Worm (Caenorhabditis elegans): ENCODE data around the gene usp-46.

Gene usp-46

ce11 chrIII:9817087-9817612, 40.7 kb downstream of the usp-46 start, which contains the start of gene cnx-1 (continued):
- TF ChIP-seq ceh-34 (tag; optimal IDR thresholded peaks at IDR 0.05) (peak; percentile 29), ceh-19 (GFP tag; optimal IDR thresholded peaks at IDR 0.05) (no peak), unc-55 (GFP tag; optimal IDR thresholded peaks at IDR 0.05) (no peak), ceh-2 (tag; optimal IDR thresholded peaks at IDR 0.05) (no peak), mec-3 (tag; optimal IDR thresholded peaks at IDR 0.05; ENCODE audit: borderline replicate concordance) (no peak), eyg-1 (tag; optimal IDR thresholded peaks at IDR 0.05) (no peak), pha-4 (tag; optimal IDR thresholded peaks at IDR 0.05) (no peak), pag-3 (tag; optimal IDR thresholded peaks at IDR 0.05; ENCODE audit: borderline replicate concordance) (no peak), lin-11 (tag; optimal IDR thresholded peaks at IDR 0.05) (no peak), unc-42 (tag; optimal IDR thresholded peaks at IDR 0.05) (peak; percentile 28), C08G9.2 (tag; optimal IDR thresholded peaks at IDR 0.05) (peak; percentile 12), unc-3 (GFP tag; conservative IDR thresholded peaks at IDR 0.05) (no peak), unc-3 (tag; optimal IDR thresholded peaks at IDR 0.05) (no peak), nhr-232 (tag; optimal IDR thresholded peaks at IDR 0.05) (no peak), hlh-6 (tag; optimal IDR thresholded peaks at IDR 0.05) (no peak), madf-2 (tag; optimal IDR thresholded peaks at IDR 0.05) (peak; percentile 11), pros-1 (tag; optimal IDR thresholded peaks at IDR 0.05) (peak; percentile 30), dmd-4 (tag; optimal IDR thresholded peaks at IDR 0.05; ENCODE audit: borderline replicate concordance) (no peak), pha-2 (tag; optimal IDR thresholded peaks at IDR 0.05) (no peak), ceh-14 (tag; optimal IDR thresholded peaks at IDR 0.05) (peak; percentile 21), ztf-16 (tag; optimal IDR thresholded peaks at IDR 0.05) (no peak), K09A11.1 (tag; optimal IDR thresholded peaks at IDR 0.05; ENCODE audit: insufficient read depth) (no peak), sdc-2 (tag; optimal IDR thresholded peaks at IDR 0.05) (peak; percentile 25), ceh-24 (tag; optimal IDR thresholded peaks at IDR 0.05) (no peak), hlh-8 (tag; optimal IDR thresholded peaks at IDR 0.05) (no peak), elt-4 (tag; optimal IDR thresholded peaks at IDR 0.05) (no peak), unc-86 (tag; optimal IDR thresholded peaks at IDR 0.05) (peak; percentile 31), lim-6 (tag; optimal IDR thresholded peaks at IDR 0.05) (no peak), fax-1 (tag; optimal IDR thresholded peaks at IDR 0.05) (no peak), tbx-2 (tag; optimal IDR thresholded peaks at IDR 0.05) (peak; percentile 30)

- no peak for TF ChIP-seq pros-1 (tag; optimal IDR thresholded peaks at IDR 0.05)
- no peak for TF ChIP-seq hlh-13 (GFP tag; optimal IDR thresholded peaks at IDR 0.05)
- TF ChIP-seq Y22D7AL.16 (tag; optimal IDR thresholded peaks at IDR 0.05): no peak
- no peak for TF ChIP-seq pag-3 (tag; optimal IDR thresholded peaks at IDR 0.05; ENCODE audit: borderline replicate concordance)
- TF ChIP-seq ceh-45 (GFP tag; IDR thresholded peaks at IDR 0.05): no peak
- TF ChIP-seq lin-11 (tag; optimal IDR thresholded peaks at IDR 0.05): no peak
- TF ChIP-seq ceh-19 (GFP tag; optimal IDR thresholded peaks at IDR 0.05): no peak
These were observed 41.5 kb downstream of the usp-46 start for ce11 chrIII:9817894-9818293.

ce11 chrIII:9818763-9819162, 42.3 kb downstream of the usp-46 start, which contains the start of gene panl-3:
panl-3 (plus strand) TSS chrIII:9819056.
- TF ChIP-seq ceh-31 (tag; optimal IDR thresholded peaks at IDR 0.05) (peak; percentile 41), hlh-15 (tag; optimal IDR thresholded peaks at IDR 0.05) (no peak), pros-1 (tag; optimal IDR thresholded peaks at IDR 0.05) (peak; percentile 40), ama-1 (optimal IDR thresholded peaks at IDR 0.05) (no peak), hlh-30 (tag; optimal IDR thresholded peaks at IDR 0.05; ENCODE audit: insufficient read depth) (peak; percentile 94), ahr-1 (tag; optimal IDR thresholded peaks at IDR 0.05) (no peak), madf-2 (tag; optimal IDR thresholded peaks at IDR 0.05) (no peak), C08G9.2 (tag; optimal IDR thresholded peaks at IDR 0.05) (peak; percentile 32), ceh-30 (tag; optimal IDR thresholded peaks at IDR 0.05) (no peak), pat-9 (tag; optimal IDR thresholded peaks at IDR 0.05) (no peak), che-1 (tag; optimal IDR thresholded peaks at IDR 0.05) (no peak), ceh-34 (tag; optimal IDR thresholded peaks at IDR 0.05) (peak; percentile 33), hlh-6 (tag; optimal IDR thresholded peaks at IDR 0.05) (peak; percentile 42), mec-3 (tag; optimal IDR thresholded peaks at IDR 0.05; ENCODE audit: borderline replicate concordance) (no peak), tbx-2 (tag; optimal IDR thresholded peaks at IDR 0.05) (peak; percentile 77), pha-2 (tag; optimal IDR thresholded peaks at IDR 0.05) (no peak), nfya-1 (tag; optimal IDR thresholded peaks at IDR 0.05) (peak; percentile 16), rnt-1 (tag; optimal IDR thresholded peaks at IDR 0.05) (peak; percentile 14)

Data from whole organism, late embryonic.